Worm (Caenorhabditis elegans) whole organism, late embryonic: ENCODE data around the gene F35H10.2.

Experiments used
- K09A11.1 ChIP-seq: sonication (generic microtip); optimal IDR thresholded peaks from 2 replicates; lab custom pipeline; 2017; ENCODE audit warnings: antibody characterized with exemption, mild to moderate bottlenecking, missing genetic modification characterization, missing compliant biosample characterization; ENCODE audit not compliant: insufficient read depth
- Y22D7AL.16 ChIP-seq: sonication (generic microtip); optimal IDR thresholded peaks from 2 replicates; lab custom pipeline; 2016; ENCODE audit warnings: missing genetic modification characterization, missing compliant biosample characterization
- dve-1 ChIP-seq: sonication (generic microtip); optimal IDR thresholded peaks from 2 replicates; lab custom pipeline; 2017; ENCODE audit warnings: antibody characterized with exemption, mild to moderate bottlenecking, missing genetic modification characterization, missing compliant biosample characterization
- eyg-1 ChIP-seq: sonication (generic microtip); optimal IDR thresholded peaks from 2 replicates; lab custom pipeline; 2016; ENCODE audit warnings: missing genotype, missing genetic modification characterization, missing compliant biosample characterization
- fkh-6 ChIP-seq: sonication (generic microtip); optimal IDR thresholded peaks from 2 replicates; lab custom pipeline; 2016; ENCODE audit warnings: missing genetic modification characterization, missing compliant biosample characterization
- nfya-1 ChIP-seq: sonication (generic microtip); optimal IDR thresholded peaks from 2 replicates; lab custom pipeline; 2017; ENCODE audit warnings: missing genetic modification characterization, mild to moderate bottlenecking, missing compliant biosample characterization, antibody characterized with exemption, moderate library complexity
- nhr-11 ChIP-seq: fragments of 150-350 bp; optimal IDR thresholded peaks from 2 replicates; lab custom pipeline; 2014; ENCODE audit warnings: missing biosample characterization, missing genetic modification characterization
- pag-3 ChIP-seq: sonication (generic microtip); optimal IDR thresholded peaks from 2 replicates; lab custom pipeline; 2016; ENCODE audit warnings: missing compliant biosample characterization, missing genetic modification characterization, borderline replicate concordance
- pha-4 ChIP-seq: fragments of 150-350 bp; optimal IDR thresholded peaks from 2 replicates; lab custom pipeline; 2018; ENCODE audit warnings: missing biosample characterization, missing genetic modification reagents, missing genetic modification characterization
- rnt-1 ChIP-seq: sonication (generic microtip); optimal IDR thresholded peaks from 2 replicates; lab custom pipeline; 2016; ENCODE audit warnings: missing genetic modification characterization, missing compliant biosample characterization
- sox-4 ChIP-seq: sonication (generic microtip); optimal IDR thresholded peaks from 2 replicates; lab custom pipeline; 2017; ENCODE audit warnings: mild to moderate bottlenecking, missing genetic modification characterization, inconsistent platforms, missing compliant biosample characterization
- unc-55 ChIP-seq: sonication (generic microtip); optimal IDR thresholded peaks from 2 replicates; lab custom pipeline; 2017; ENCODE audit warnings: missing biosample characterization, missing genetic modification reagents, missing genetic modification characterization
- ztf-16 ChIP-seq: sonication (generic microtip); optimal IDR thresholded peaks from 2 replicates; lab custom pipeline; 2017; ENCODE audit warnings: missing genetic modification characterization, missing compliant biosample characterization

DNA sequence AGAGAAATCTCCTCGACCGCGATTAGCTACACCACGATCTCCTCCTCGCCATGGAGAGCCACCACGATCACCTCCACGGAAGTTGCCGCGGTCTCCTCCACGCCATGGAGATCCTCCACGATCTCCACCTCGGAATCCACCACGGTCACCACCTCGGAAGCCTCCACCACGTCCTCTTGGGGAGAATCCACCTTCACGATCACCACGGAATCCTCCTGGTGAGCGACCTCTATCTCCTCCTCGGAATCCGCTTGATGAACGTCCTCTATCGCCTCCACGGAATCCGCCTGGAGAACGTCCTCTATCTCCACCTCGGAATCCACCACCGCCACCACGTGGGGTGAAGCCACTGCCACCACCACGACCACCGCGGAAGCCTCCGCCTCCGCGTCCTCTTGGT, 39.9 kb upstream of the F35H10.2 start:
- TF ChIP-seq pha-4 (tag; lab: Kevin White, UChicago) (no peak), K09A11.1 (no peak), fkh-6 (tag; lab: Kevin White, UChicago) (no peak), dve-1 (no peak), Y22D7AL.16 (tag; lab: Kevin White, UChicago) (no peak), pag-3 (no peak), nfya-1 (no peak), sox-4 (no peak), nhr-11 (no peak), eyg-1 (no peak), rnt-1 (tag; lab: Kevin White, UChicago) (no peak), ztf-16 (tag; lab: Kevin White, UChicago) (no peak), unc-55 (GFP tag; lab: Kevin White, UChicago) (no peak)
